Worm (Caenorhabditis elegans) whole organism, L4/young adult: ENCODE data around the gene Y73C8B.9.

Experiments used
- W03F9.2 ChIP-seq: fragments of 150-350 bp; optimal IDR thresholded peaks from 2 replicates; lab custom pipeline; 2014; ENCODE audit warnings: missing biosample characterization, missing genetic modification characterization
- dao-5 ChIP-seq: sonication (generic microtip); optimal IDR thresholded peaks from 2 replicates; lab custom pipeline; 2016; ENCODE audit warnings: missing genotype, missing genetic modification characterization, moderate library complexity, missing compliant biosample characterization

DNA sequence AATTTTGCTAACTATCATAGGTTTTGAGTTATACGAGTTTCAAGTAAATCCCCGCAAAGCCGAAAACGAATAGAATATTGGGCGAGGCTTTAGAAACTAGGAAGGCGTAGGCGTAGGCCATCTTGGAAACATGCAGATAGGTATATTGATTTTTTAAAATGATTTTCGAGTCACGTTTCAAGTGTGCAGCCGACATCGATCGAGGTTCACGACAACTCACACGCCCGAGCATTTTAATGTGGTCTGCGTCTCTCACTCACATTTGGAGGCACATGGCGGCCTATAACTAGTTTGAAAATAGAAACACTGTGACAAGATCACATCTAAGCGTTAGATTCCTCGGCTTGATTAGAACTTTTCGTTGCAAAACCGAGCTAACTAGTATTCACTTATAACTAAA lies 34.0 kb downstream of the Y73C8B.9 start, which contains the start of gene K08D9.2:
- TF ChIP-seq W03F9.2 (tag; lab: Kevin White, UChicago) (no peak), dao-5 (no peak)
